Worm (Caenorhabditis elegans) whole organism, young adult: ENCODE measurements around the gene C34D4.2.

Experiments used
- B0336.3 ChIP-seq: fragments of 200-800 bp; sonication (Bioruptor generic); IDR thresholded peaks from 2 replicates; pipeline ENCODE4 v1.3.6; 2022; ENCODE audit warnings: missing genetic modification characterization, missing compliant biosample characterization
- D2030.7 ChIP-seq: fragments of 200-800 bp; sonication (Bioruptor generic); IDR thresholded peaks from 2 replicates; pipeline ENCODE4 v1.3.6; 2022; ENCODE audit warnings: missing genetic modification reagents, missing genetic modification characterization, missing compliant biosample characterization
- F33H1.4 ChIP-seq: fragments of 200-800 bp; sonication (Bioruptor generic); IDR thresholded peaks from 2 replicates; pipeline ENCODE4 v1.3.6; 2022; ENCODE audit warnings: missing genetic modification reagents, missing genetic modification characterization, missing compliant biosample characterization
- K12H6.12 ChIP-seq: fragments of 200-800 bp; sonication (Bioruptor generic); optimal IDR thresholded peaks from 2 replicates; lab custom pipeline; 2018; ENCODE audit warnings: mild to moderate bottlenecking, missing genetic modification characterization, missing compliant biosample characterization
- Y95B8A.8 ChIP-seq: fragments of 200-800 bp; sonication (Bioruptor generic); IDR thresholded peaks from 2 replicates; pipeline ENCODE4 v1.3.6; 2022; ENCODE audit warnings: missing genetic modification reagents, missing genetic modification characterization, missing compliant biosample characterization
- ZK185.1 ChIP-seq: sonication (generic microtip); optimal IDR thresholded peaks from 2 replicates; lab custom pipeline; 2016; ENCODE audit warnings: mild to moderate bottlenecking, missing genetic modification characterization, missing compliant biosample characterization; ENCODE audit not compliant: poor library complexity, severe bottlenecking
- akir-1 ChIP-seq: fragments of 200-800 bp; sonication (Bioruptor generic); optimal IDR thresholded peaks from 2 replicates; lab custom pipeline; 2018; ENCODE audit warnings: mild to moderate bottlenecking, missing genetic modification characterization, moderate library complexity, missing compliant biosample characterization
- aptf-2 ChIP-seq: fragments of 200-800 bp; sonication (Bioruptor generic); conservative IDR thresholded peaks from 2 replicates; pipeline ENCODE4 v1.3.6; 2022; ENCODE audit warnings: missing genetic modification reagents, missing genetic modification characterization, missing compliant biosample characterization
- bed-2 ChIP-seq: fragments of 200-800 bp; sonication (Bioruptor generic); IDR thresholded peaks from 2 replicates; pipeline ENCODE4 v1.3.6; 2022; ENCODE audit warnings: missing genetic modification reagents, missing genetic modification characterization, missing compliant biosample characterization
- cebp-1 ChIP-seq, 2 experiments: fragments of 200-800 bp in 1 of 2; sonication (Bioruptor generic) in 1 of 2; sonication (generic microtip) in 1 of 2; IDR thresholded peaks in 1 of 2; optimal IDR thresholded peaks in 1 of 2; 2 replicates each; pipeline versions ENCODE4 v1.3.6 to Lab custom; 2017 to 2022; ENCODE audit warnings: missing compliant biosample characterization in 2 of 2, missing genetic modification characterization in 2 of 2, mild to moderate bottlenecking in 1 of 2, missing genetic modification reagents in 1 of 2, moderate library complexity in 1 of 2
- ceh-91 ChIP-seq: fragments of 200-800 bp; sonication (Bioruptor generic); IDR thresholded peaks from 2 replicates; pipeline ENCODE4 v1.3.6; 2022; ENCODE audit warnings: missing genetic modification reagents, missing genetic modification characterization, missing compliant biosample characterization
- die-1 ChIP-seq: sonication (generic microtip); optimal IDR thresholded peaks from 2 replicates; lab custom pipeline; 2016; ENCODE audit warnings: missing genotype, mild to moderate bottlenecking, missing genetic modification characterization, missing compliant biosample characterization
- dox-1 ChIP-seq: fragments of 200-800 bp; sonication (Bioruptor generic); IDR thresholded peaks from 2 replicates; pipeline ENCODE4 v1.3.6; 2022; ENCODE audit warnings: missing genetic modification reagents, missing genetic modification characterization, missing compliant biosample characterization
- dpl-1 ChIP-seq: fragments of 150-350 bp; optimal IDR thresholded peaks from 2 replicates; lab custom pipeline; 2014; ENCODE audit warnings: missing biosample characterization, missing genetic modification reagents, missing genetic modification characterization
- efl-1 ChIP-seq: fragments of 150-350 bp; optimal IDR thresholded peaks from 2 replicates; lab custom pipeline; 2014; ENCODE audit warnings: missing biosample characterization, missing genetic modification reagents, missing genetic modification characterization
- ekl-4 ChIP-seq: fragments of 200-800 bp; sonication (Bioruptor generic); IDR thresholded peaks from 2 replicates; pipeline ENCODE4 v1.3.6; 2022; ENCODE audit warnings: missing genetic modification reagents, missing genetic modification characterization, missing compliant biosample characterization
- fkh-3 ChIP-seq: sonication (generic microtip); optimal IDR thresholded peaks from 2 replicates; lab custom pipeline; 2016; ENCODE audit warnings: mild to moderate bottlenecking, missing genetic modification characterization, missing compliant biosample characterization
- hlh-12 ChIP-seq: sonication (generic microtip); optimal IDR thresholded peaks from 2 replicates; lab custom pipeline; 2016; ENCODE audit warnings: missing genetic modification characterization, missing compliant biosample characterization
- hmg-1.2 ChIP-seq: fragments of 200-800 bp; sonication (Bioruptor generic); IDR thresholded peaks from 2 replicates; pipeline ENCODE4 v1.3.6; 2022; ENCODE audit warnings: missing genetic modification reagents, missing genetic modification characterization, missing compliant biosample characterization
- hsf-1 ChIP-seq: fragments of 200-800 bp; sonication (Bioruptor generic); IDR thresholded peaks from 2 replicates; pipeline ENCODE4 v1.3.6; 2022; ENCODE audit warnings: missing genetic modification reagents, missing genetic modification characterization, missing compliant biosample characterization
- let-526 ChIP-seq: fragments of 200-800 bp; sonication (Bioruptor generic); IDR thresholded peaks from 2 replicates; pipeline ENCODE4 v1.3.6; 2022; ENCODE audit warnings: missing genetic modification reagents, missing genetic modification characterization, missing compliant biosample characterization
- lin-26 ChIP-seq: fragments of 200-800 bp; sonication (Bioruptor generic); IDR thresholded peaks from 2 replicates; pipeline ENCODE4 v1.3.6; 2022; ENCODE audit warnings: missing genetic modification reagents, missing genetic modification characterization, missing compliant biosample characterization
- lin-54 ChIP-seq: fragments of 200-800 bp; sonication (Bioruptor generic); optimal IDR thresholded peaks from 2 replicates; lab custom pipeline; 2018; ENCODE audit warnings: mild to moderate bottlenecking, missing genetic modification characterization, missing compliant biosample characterization
- lsl-1 ChIP-seq: fragments of 200-800 bp; sonication (Bioruptor generic); optimal IDR thresholded peaks from 2 replicates; lab custom pipeline; 2018; ENCODE audit warnings: mild to moderate bottlenecking, missing genetic modification characterization, moderate library complexity, missing compliant biosample characterization
- madf-10 ChIP-seq: sonication (generic microtip); optimal IDR thresholded peaks from 2 replicates; lab custom pipeline; 2016; ENCODE audit warnings: mild to moderate bottlenecking, missing genetic modification characterization, missing compliant biosample characterization
- madf-6 ChIP-seq: fragments of 200-800 bp; sonication (Bioruptor generic); IDR thresholded peaks from 2 replicates; pipeline ENCODE4 v1.3.6; 2022; ENCODE audit warnings: missing genetic modification reagents, missing genetic modification characterization, missing compliant biosample characterization
- mcd-1 ChIP-seq: fragments of 200-800 bp; sonication (Bioruptor generic); IDR thresholded peaks from 2 replicates; pipeline ENCODE4 v1.3.6; 2022; ENCODE audit warnings: missing genetic modification reagents, missing genetic modification characterization, missing compliant biosample characterization
- mel-28 ChIP-seq: sonication (generic microtip); optimal IDR thresholded peaks from 2 replicates; lab custom pipeline; 2016; ENCODE audit warnings: borderline replicate concordance, mild to moderate bottlenecking, missing genetic modification characterization, missing compliant biosample characterization
- nfya-2 ChIP-seq: fragments of 200-800 bp; sonication (Bioruptor generic); IDR thresholded peaks from 2 replicates; pipeline ENCODE4 v1.3.6; 2022; ENCODE audit warnings: missing genetic modification reagents, missing genetic modification characterization, missing compliant biosample characterization
- nhr-80 ChIP-seq: sonication (generic microtip); optimal IDR thresholded peaks from 2 replicates; lab custom pipeline; 2016; ENCODE audit warnings: missing genetic modification characterization, missing compliant biosample characterization
- pbrm-1 ChIP-seq: fragments of 200-800 bp; sonication (Bioruptor generic); IDR thresholded peaks from 2 replicates; pipeline ENCODE4 v1.3.6; 2022; ENCODE audit warnings: missing genetic modification reagents, missing genetic modification characterization, missing compliant biosample characterization
- pha-4 ChIP-seq: fragments of 150-350 bp; sonication (generic microtip); optimal IDR thresholded peaks from 2 replicates; lab custom pipeline; 2014; ENCODE audit warnings: missing biosample characterization, missing genetic modification reagents, missing genetic modification characterization
- rcor-1 ChIP-seq: fragments of 200-800 bp; sonication (Bioruptor generic); IDR thresholded peaks from 2 replicates; pipeline ENCODE4 v1.3.6; 2022; ENCODE audit warnings: missing genetic modification reagents, missing genetic modification characterization, missing compliant biosample characterization
- sdz-38 ChIP-seq: sonication (generic microtip); optimal IDR thresholded peaks from 2 replicates; lab custom pipeline; 2016; ENCODE audit warnings: missing genotype, missing genetic modification characterization, missing compliant biosample characterization
- snpc-1.1 ChIP-seq: sonication (generic microtip); optimal IDR thresholded peaks from 2 replicates; lab custom pipeline; 2017; ENCODE audit warnings: missing genetic modification characterization, mild to moderate bottlenecking, missing compliant biosample characterization, antibody characterized with exemption, moderate library complexity, missing genotype, missing genetic modification reagents; ENCODE audit not compliant: insufficient read depth
- snpc-4 ChIP-seq, 5 experiments: fragments of 150-350 bp in 1 of 5; sonication (generic microtip) in 4 of 5; optimal IDR thresholded peaks; 2 replicates each; lab custom pipeline; 2014 to 2018; ENCODE audit warnings: missing genetic modification characterization in 5 of 5, missing biosample characterization in 3 of 5, antibody characterized with exemption in 2 of 5, mild to moderate bottlenecking in 2 of 5, missing compliant biosample characterization in 2 of 5, missing genotype in 2 of 5, moderate library complexity in 2 of 5, missing genetic modification reagents in 1 of 5
- somi-1 ChIP-seq: fragments of 200-800 bp; sonication (Bioruptor generic); optimal IDR thresholded peaks from 2 replicates; lab custom pipeline; 2018; ENCODE audit warnings: mild to moderate bottlenecking, missing genetic modification characterization, missing compliant biosample characterization
- unc-130 ChIP-seq: sonication (generic microtip); optimal IDR thresholded peaks from 2 replicates; lab custom pipeline; 2016; ENCODE audit warnings: missing genetic modification reagents, missing genetic modification characterization, missing compliant biosample characterization
- ztf-18 ChIP-seq: sonication (generic microtip); optimal IDR thresholded peaks from 2 replicates; lab custom pipeline; 2016; ENCODE audit warnings: missing genotype, mild to moderate bottlenecking, missing genetic modification characterization, missing compliant biosample characterization

The C34D4.2 gene

DNA sequence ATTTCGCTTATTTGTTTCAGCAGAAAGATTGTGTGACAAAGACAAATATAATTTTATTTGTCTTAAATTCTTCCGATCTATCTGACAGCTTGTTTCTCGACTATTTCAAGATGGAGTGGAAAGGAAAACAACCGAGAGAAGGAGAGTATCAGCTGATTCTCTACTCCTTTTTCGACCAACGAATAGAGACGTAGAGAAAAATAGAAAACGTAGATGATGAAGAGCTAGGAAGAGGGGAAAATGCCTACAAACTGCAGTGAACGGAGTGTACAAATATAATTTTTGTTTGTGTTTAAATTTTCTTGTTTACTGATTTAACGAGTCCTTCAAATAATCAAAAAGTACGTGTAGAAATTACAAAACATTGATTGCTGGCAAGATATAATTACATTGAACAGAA, 6.7 kb upstream of the C34D4.2 start:
- TF ChIP-seq madf-6: no peak
- no peak for TF ChIP-seq fkh-3 (tag; lab: Kevin White, UChicago)
- TF ChIP-seq aptf-2 (GFP tag; lab: Robert Waterston, UW): no peak
- TF ChIP-seq unc-130 (GFP tag; lab: Kevin White, UChicago): no peak
- no peak for TF ChIP-seq cebp-1 (GFP tag; IDR thresholded peaks at IDR 0.05; lab: Robert Waterston, UW)
- peak; percentile 26 for TF ChIP-seq cebp-1 (tag; optimal IDR thresholded peaks at IDR 0.05; lab: Kevin White, UChicago)
- TF ChIP-seq lin-54 (GFP tag; lab: Kevin White, UChicago): no peak
- TF ChIP-seq hmg-1.2: peak; percentile 50; the same call in 1 of the 2 replicates
- TF ChIP-seq bed-2: no peak
- peak; percentile 68 for TF ChIP-seq pha-4 (tag; lab: Kevin White, UChicago)
- TF ChIP-seq nhr-80: peak; percentile 24
- TF ChIP-seq ZK185.1 (tag; lab: Kevin White, UChicago): peak; percentile 2

DNA sequence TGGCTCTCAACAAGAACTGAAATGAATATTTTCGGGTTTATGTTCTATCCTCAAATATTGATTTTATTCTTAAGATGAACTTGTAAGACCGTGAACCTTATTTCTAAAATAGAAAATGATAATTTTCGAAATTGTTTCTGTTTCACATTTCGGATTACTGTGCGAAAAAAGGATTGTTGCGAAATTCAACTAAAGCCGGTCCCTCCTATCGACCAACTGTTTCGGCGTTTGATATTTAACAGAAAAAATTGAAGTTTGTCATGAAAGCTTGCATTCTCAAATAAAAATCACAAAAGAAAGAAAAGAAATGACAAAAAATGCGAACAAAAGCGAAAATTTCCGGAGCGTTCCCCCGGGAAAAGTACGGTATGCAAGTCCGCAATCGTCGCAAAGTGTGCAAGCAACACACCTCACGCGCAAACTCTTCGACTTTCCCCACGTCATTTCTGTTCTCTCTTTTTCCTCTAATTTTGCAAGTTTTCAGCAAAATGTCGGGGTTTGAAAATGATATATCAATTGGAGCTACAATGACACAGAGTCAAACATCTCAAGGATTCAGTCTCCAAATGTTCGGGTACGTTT, 5.3 kb upstream of the C34D4.2 start, which contains the start of gene C34D4.4:
Gene C34D4.4 (plus strand): TSS at position 342 of the 582 bp plus-strand sequence.
- TF ChIP-seq madf-6: peak; percentile 43; the same call in 1 of the 2 replicates
- TF ChIP-seq snpc-1.1 (tag; lab: Kevin White, UChicago): no peak
- peak; percentile 93 for TF ChIP-seq aptf-2 (GFP tag; lab: Robert Waterston, UW)
- no peak for TF ChIP-seq lin-26 (GFP tag; lab: Robert Waterston, UW)
- no peak for TF ChIP-seq snpc-4 (GFP tag; optimal IDR thresholded peaks at IDR 0.05; lab: Kevin White, UChicago)
- TF ChIP-seq snpc-4 (tag; optimal IDR thresholded peaks at IDR 0.05; lab: Kevin White, UChicago): peak in 2 of 4 experiments; percentile 42 to 54
- TF ChIP-seq D2030.7 (GFP tag; lab: Robert Waterston, UW): peak; percentile 14; the same call in 1 of the 2 replicates
- 0 out of 2 replicates have a peak, but pooled peaks have one; percentile 21 for TF ChIP-seq pbrm-1 (GFP tag; lab: Robert Waterston, UW)
- TF ChIP-seq B0336.3: no peak
- TF ChIP-seq hlh-12 (tag; lab: Kevin White, UChicago): no peak
- TF ChIP-seq lsl-1 (GFP tag; lab: Kevin White, UChicago): peak; percentile 73
- 0 out of 2 replicates have a peak, but pooled peaks have one; percentile 9 for TF ChIP-seq mcd-1 (GFP tag; lab: Robert Waterston, UW)
- no peak for TF ChIP-seq nfya-2
- no peak for TF ChIP-seq Y95B8A.8 (GFP tag; lab: Robert Waterston, UW)
- TF ChIP-seq die-1: no peak
- TF ChIP-seq hmg-1.2: peak; percentile 14; the same call in 1 of the 2 replicates
- no peak for TF ChIP-seq madf-10 (tag; lab: Kevin White, UChicago)
- no peak for TF ChIP-seq ekl-4
- no peak for TF ChIP-seq somi-1
- TF ChIP-seq rcor-1 (GFP tag; lab: Robert Waterston, UW): no peak
- TF ChIP-seq mel-28 (tag; lab: Kevin White, UChicago): no peak
- peak; percentile 36; the same call in 1 of the 2 replicates for TF ChIP-seq F33H1.4 (GFP tag; lab: Robert Waterston, UW)
- TF ChIP-seq dox-1 (GFP tag; lab: Robert Waterston, UW): peak; percentile 43; the same call in 1 of the 2 replicates
- TF ChIP-seq hsf-1 (GFP tag; lab: Robert Waterston, UW): 0 out of 2 replicates have a peak, but pooled peaks have one; percentile 55
- peak; percentile 60; the same call in 1 of the 2 replicates for TF ChIP-seq cebp-1 (GFP tag; IDR thresholded peaks at IDR 0.05; lab: Robert Waterston, UW)
- TF ChIP-seq cebp-1 (tag; optimal IDR thresholded peaks at IDR 0.05; lab: Kevin White, UChicago): peak; percentile 94
- TF ChIP-seq efl-1 (GFP tag; lab: Kevin White, UChicago): peak; percentile 58
- TF ChIP-seq K12H6.12 (tag; lab: Kevin White, UChicago): peak; percentile 54
- peak; percentile 27 for TF ChIP-seq lin-54 (GFP tag; lab: Kevin White, UChicago)
- TF ChIP-seq fkh-3 (tag; lab: Kevin White, UChicago): no peak
- TF ChIP-seq akir-1 (GFP tag; lab: Kevin White, UChicago): no peak
- TF ChIP-seq sdz-38: no peak
- TF ChIP-seq ztf-18 (tag; lab: Kevin White, UChicago): no peak
- peak; percentile 52 for TF ChIP-seq ceh-91
- TF ChIP-seq dpl-1 (GFP tag; lab: Kevin White, UChicago): peak; percentile 21
- TF ChIP-seq let-526 (GFP tag; lab: Robert Waterston, UW): no peak
